Fruit fly (Drosophila melanogaster) whole organism, embryonic: ENCODE data around the gene Tcs4.

Experiments
- BEAF-32 ChIP-seq: fragments of 200-800 bp; sonication (Bioruptor generic); optimal IDR thresholded peaks from 3 replicates; lab custom pipeline; 2017; ENCODE audit warnings: missing biosample characterization, missing genetic modification characterization, mild to moderate bottlenecking, moderate library complexity, missing genetic modification reagents
- BtbVII ChIP-seq: fragments of 200-800 bp; sonication (Bioruptor generic); optimal IDR thresholded peaks from 3 replicates; lab custom pipeline; 2017; ENCODE audit warnings: missing biosample characterization, mild to moderate bottlenecking, missing genetic modification characterization
- CG10267 ChIP-seq: fragments of 200-800 bp; sonication (Bioruptor generic); optimal IDR thresholded peaks from 2 replicates; lab custom pipeline; 2018; ENCODE audit warnings: missing biosample characterization, mild to moderate bottlenecking, missing genetic modification characterization, moderate library complexity
- CG12391 ChIP-seq: fragments of 200-800 bp; sonication (Bioruptor generic); optimal IDR thresholded peaks from 3 replicates; lab custom pipeline; 2018; ENCODE audit warnings: missing biosample characterization, mild to moderate bottlenecking, missing genetic modification characterization, moderate library complexity
- CG14710 ChIP-seq: fragments of 200-800 bp; sonication (Bioruptor generic); optimal IDR thresholded peaks from 3 replicates; lab custom pipeline; 2019; ENCODE audit warnings: missing biosample characterization, mild to moderate bottlenecking, missing genetic modification characterization, moderate library complexity
- CG15514 ChIP-seq: fragments of 200-800 bp; sonication (Bioruptor generic); optimal IDR thresholded peaks from 3 replicates; lab custom pipeline; 2017; ENCODE audit warnings: missing biosample characterization, missing genetic modification characterization, mild to moderate bottlenecking, moderate library complexity, missing genetic modification reagents
- CG1603 ChIP-seq: fragments of 200-800 bp; sonication (Bioruptor generic); optimal IDR thresholded peaks from 2 replicates; lab custom pipeline; 2019; ENCODE audit warnings: missing biosample characterization, mild to moderate bottlenecking, missing genetic modification characterization, moderate library complexity
- CG1647 ChIP-seq: fragments of 200-800 bp; sonication (Bioruptor generic); optimal IDR thresholded peaks from 3 replicates; lab custom pipeline; 2016; ENCODE audit warnings: missing biosample characterization, missing genetic modification characterization
- CG16813 ChIP-seq: fragments of 200-800 bp; sonication (Bioruptor generic); IDR thresholded peaks from 3 replicates; pipeline ENCODE4 v1.3.6; 2022; ENCODE audit warnings: missing biosample characterization, missing genetic modification characterization; ENCODE audit not compliant: partially characterized antibody
- CG2116 ChIP-seq: fragments of 200-800 bp; sonication (Bioruptor generic); optimal IDR thresholded peaks from 3 replicates; lab custom pipeline; 2018; ENCODE audit warnings: missing biosample characterization, mild to moderate bottlenecking, missing genetic modification characterization
- CG2202 ChIP-seq: fragments of 200-800 bp; sonication (Bioruptor generic); optimal IDR thresholded peaks from 2 replicates; lab custom pipeline; 2018; ENCODE audit warnings: missing biosample characterization, mild to moderate bottlenecking, missing genetic modification characterization
- CG30403 ChIP-seq: fragments of 200-800 bp; sonication (Bioruptor generic); optimal IDR thresholded peaks from 3 replicates; lab custom pipeline; 2016; ENCODE audit warnings: missing biosample characterization, missing genetic modification characterization
- CG3281 ChIP-seq: fragments of 200-800 bp; sonication (Bioruptor generic); optimal IDR thresholded peaks from 3 replicates; lab custom pipeline; 2017; ENCODE audit warnings: missing biosample characterization, mild to moderate bottlenecking, missing genetic modification characterization
- CG34224 ChIP-seq: fragments of 200-800 bp; sonication (Bioruptor generic); IDR thresholded peaks from 3 replicates; pipeline ENCODE4 v1.3.6; 2022; ENCODE audit warnings: missing biosample characterization, missing genetic modification characterization; ENCODE audit not compliant: partially characterized antibody
- CG4820 ChIP-seq: fragments of 200-800 bp; sonication (Bioruptor generic); optimal IDR thresholded peaks from 3 replicates; lab custom pipeline; 2016; ENCODE audit warnings: missing biosample characterization, missing genetic modification characterization
- CG6791 ChIP-seq: fragments of 200-800 bp; sonication (Bioruptor generic); IDR thresholded peaks from 3 replicates; pipeline ENCODE4 v1.3.6; 2022; ENCODE audit warnings: missing biosample characterization, missing genetic modification characterization; ENCODE audit not compliant: partially characterized antibody
- CG7963 ChIP-seq: fragments of 200-800 bp; sonication (Bioruptor generic); IDR thresholded peaks from 3 replicates; pipeline ENCODE4 v1.3.6; 2022; ENCODE audit warnings: missing biosample characterization, missing genetic modification characterization; ENCODE audit not compliant: partially characterized antibody
- CG8290 ChIP-seq, 3 experiments: fragments of 200-800 bp; sonication (Bioruptor generic); optimal IDR thresholded peaks; 2 replicates each; lab custom pipeline; 2016 to 2019; ENCODE audit warnings: missing biosample characterization in 3 of 3, missing genetic modification characterization in 3 of 3, mild to moderate bottlenecking in 2 of 3, moderate library complexity in 1 of 3
- CG9932 ChIP-seq: fragments of 200-800 bp; sonication (Bioruptor generic); IDR thresholded peaks from 2 replicates; pipeline ENCODE4 v1.3.6; 2022; ENCODE audit warnings: missing biosample characterization, missing genetic modification characterization
- CoRest ChIP-seq: fragments of 200-800 bp; sonication (Bioruptor generic); optimal IDR thresholded peaks from 3 replicates; lab custom pipeline; 2018; ENCODE audit warnings: missing biosample characterization, mild to moderate bottlenecking, missing genetic modification characterization, moderate library complexity
- Dll ChIP-seq: fragments of 200-800 bp; sonication (Bioruptor generic); IDR thresholded peaks from 4 replicates; pipeline ENCODE4 v1.3.6; 2022; ENCODE audit warnings: missing biosample characterization, missing genetic modification characterization; ENCODE audit not compliant: partially characterized antibody
- Gug ChIP-seq: fragments of 200-800 bp; sonication (Bioruptor generic); IDR thresholded peaks from 4 replicates; pipeline ENCODE4 v1.3.6; 2022; ENCODE audit warnings: missing biosample characterization, missing genetic modification characterization
- HLH54F ChIP-seq: fragments of 200-800 bp; sonication (Bioruptor generic); optimal IDR thresholded peaks from 3 replicates; lab custom pipeline; 2016; ENCODE audit warnings: missing biosample characterization, missing genetic modification characterization
- Hr78 ChIP-seq, 2 experiments: fragments of 200-800 bp in 1 of 2; fragments of >200 bp in 1 of 2; sonication (Bioruptor generic) in 1 of 2; optimal IDR thresholded peaks; 2 replicates each; lab custom pipeline; 2017 to 2019; ENCODE audit warnings: missing biosample characterization in 2 of 2, missing genetic modification characterization in 2 of 2, mild to moderate bottlenecking in 1 of 2, moderate library complexity in 1 of 2
- MBD-R2 ChIP-seq: fragments of 200-800 bp; sonication (Bioruptor generic); IDR thresholded peaks from 2 replicates; pipeline ENCODE4 v1.3.6; 2022; ENCODE audit warnings: missing biosample characterization, missing genetic modification characterization
- Max ChIP-seq: fragments of 200-800 bp; sonication (Bioruptor generic); optimal IDR thresholded peaks from 2 replicates; lab custom pipeline; 2016; ENCODE audit warnings: missing biosample characterization, mild to moderate bottlenecking, missing genetic modification characterization
- Mrtf ChIP-seq: fragments of 200-800 bp; sonication (Bioruptor generic); IDR thresholded peaks from 3 replicates; pipeline ENCODE4 v1.3.6; 2022; ENCODE audit warnings: missing biosample characterization, missing genetic modification characterization
- Myb ChIP-seq: fragments of 200-800 bp; sonication (Bioruptor generic); optimal IDR thresholded peaks from 2 replicates; lab custom pipeline; 2016; ENCODE audit warnings: missing biosample characterization, missing genetic modification characterization
- Opbp ChIP-seq: fragments of 200-800 bp; sonication (Bioruptor generic); IDR thresholded peaks from 3 replicates; pipeline ENCODE4 v1.3.6; 2022; ENCODE audit warnings: missing biosample characterization, missing genetic modification characterization; ENCODE audit not compliant: partially characterized antibody
- Sry-β ChIP-seq: fragments of 200-800 bp; sonication (Bioruptor generic); optimal IDR thresholded peaks from 2 replicates; lab custom pipeline; 2018; ENCODE audit warnings: missing biosample characterization, mild to moderate bottlenecking, missing genetic modification characterization, moderate library complexity
- Sry-δ ChIP-seq: fragments of 200-800 bp; sonication (Bioruptor generic); optimal IDR thresholded peaks from 2 replicates; lab custom pipeline; 2016; ENCODE audit warnings: missing biosample characterization, missing genetic modification characterization
- YL-1 ChIP-seq: fragments of 200-800 bp; sonication (Bioruptor generic); optimal IDR thresholded peaks from 3 replicates; lab custom pipeline; 2017; ENCODE audit warnings: missing biosample characterization, mild to moderate bottlenecking, missing genetic modification characterization
- chinmo ChIP-seq: fragments of 200-800 bp; sonication (Bioruptor generic); IDR thresholded peaks from 4 replicates; pipeline ENCODE4 v1.3.6; 2022; ENCODE audit warnings: missing biosample characterization, missing genetic modification characterization; ENCODE audit not compliant: partially characterized antibody
- dati ChIP-seq: fragments of 200-800 bp; sonication (Bioruptor generic); IDR thresholded peaks from 2 replicates; pipeline ENCODE4 v1.3.6; 2022; ENCODE audit warnings: missing biosample characterization, missing genetic modification characterization
- gem ChIP-seq: fragments of 200-800 bp; sonication (Bioruptor generic); optimal IDR thresholded peaks from 2 replicates; lab custom pipeline; 2019; ENCODE audit warnings: missing biosample characterization, mild to moderate bottlenecking, missing genetic modification characterization, moderate library complexity
- hbn ChIP-seq: fragments of 200-800 bp; sonication (Bioruptor generic); IDR thresholded peaks from 2 replicates; pipeline ENCODE4 v1.3.6; 2022; ENCODE audit warnings: missing biosample characterization, missing genetic modification characterization; ENCODE audit not compliant: partially characterized antibody
- mam ChIP-seq: fragments of 200-800 bp; sonication (Bioruptor generic); optimal IDR thresholded peaks from 3 replicates; lab custom pipeline; 2016; ENCODE audit warnings: missing biosample characterization, missing genetic modification characterization
- mld ChIP-seq: fragments of 200-800 bp; sonication (Bioruptor generic); IDR thresholded peaks from 3 replicates; pipeline ENCODE4 v1.3.6; 2022; ENCODE audit warnings: missing biosample characterization, missing genetic modification characterization; ENCODE audit not compliant: partially characterized antibody
- onecut ChIP-seq: fragments of 200-800 bp; sonication (Bioruptor generic); IDR thresholded peaks from 2 replicates; pipeline ENCODE4 v1.3.6; 2022; ENCODE audit warnings: missing biosample characterization, missing genetic modification characterization
- pzg ChIP-seq: fragments of 200-800 bp; sonication (Bioruptor generic); optimal IDR thresholded peaks from 3 replicates; lab custom pipeline; 2018; ENCODE audit warnings: missing biosample characterization, mild to moderate bottlenecking, missing genetic modification characterization, moderate library complexity
- row ChIP-seq: fragments of 200-800 bp; sonication (Bioruptor generic); IDR thresholded peaks from 3 replicates; pipeline ENCODE4 v1.3.6; 2022; ENCODE audit warnings: missing biosample characterization, missing genetic modification characterization
- sna ChIP-seq: fragments of 200-800 bp; sonication (Bioruptor generic); IDR thresholded peaks from 2 replicates; pipeline ENCODE4 v1.3.6; 2022; ENCODE audit warnings: missing biosample characterization, missing genetic modification characterization; ENCODE audit not compliant: partially characterized antibody
- stwl ChIP-seq: fragments of 200-800 bp; sonication (Bioruptor generic); optimal IDR thresholded peaks from 3 replicates; lab custom pipeline; 2018; ENCODE audit warnings: missing biosample characterization, mild to moderate bottlenecking, missing genetic modification characterization, moderate library complexity
- unc-4 ChIP-seq: fragments of 200-800 bp; sonication (Bioruptor generic); IDR thresholded peaks from 2 replicates; pipeline ENCODE4 v1.3.6; 2022; ENCODE audit warnings: missing biosample characterization, missing genetic modification characterization; ENCODE audit not compliant: partially characterized antibody
- zen2 ChIP-seq: fragments of 200-800 bp; sonication (Bioruptor generic); IDR thresholded peaks from 3 replicates; pipeline ENCODE4 v1.3.6; 2022; ENCODE audit warnings: missing biosample characterization, missing genetic modification characterization; ENCODE audit not compliant: partially characterized antibody

Tcs4 gene

DNA sequence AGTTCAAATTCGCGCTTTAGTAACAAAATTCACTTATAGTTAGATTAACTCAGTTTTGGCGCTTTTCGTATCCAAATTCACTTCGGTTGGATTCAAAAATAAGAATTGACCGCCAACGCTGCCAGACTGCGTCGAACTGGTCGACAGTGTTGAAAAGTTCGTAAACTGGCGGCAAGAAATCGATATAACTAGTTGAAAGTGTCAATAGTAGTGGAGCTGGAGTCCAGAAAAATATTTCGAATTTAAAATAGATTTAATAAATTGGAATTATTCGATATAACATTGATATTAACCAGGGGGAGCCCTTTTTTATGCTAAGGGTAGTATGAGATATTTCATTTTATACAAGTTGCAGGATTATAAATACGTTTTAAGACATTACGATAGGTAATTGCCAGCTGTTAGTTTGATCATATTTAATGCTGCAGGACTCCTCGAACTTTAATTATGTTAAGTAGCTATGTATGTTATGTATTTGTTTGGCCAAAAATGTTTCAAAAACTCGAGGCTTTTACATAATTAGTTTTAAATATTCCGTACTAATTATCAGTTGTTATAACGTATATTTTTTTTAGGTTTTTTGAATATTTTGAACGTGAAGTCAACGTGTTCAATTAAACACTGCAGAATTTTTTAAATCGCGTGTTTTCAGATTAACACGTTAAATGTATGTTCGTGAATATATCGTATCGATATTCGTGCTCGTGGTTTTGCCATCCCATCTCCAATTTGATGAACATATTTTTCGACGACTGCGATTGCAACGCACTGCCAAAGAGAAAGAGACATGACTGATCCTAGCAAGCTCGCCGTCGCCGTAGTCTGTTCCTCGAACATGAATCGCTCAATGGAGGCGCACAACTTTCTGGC lies 37.5 kb downstream of the Tcs4 start, which contains the start of the genes CG14223 and Ssu72 (continued):
- peak; percentile 14 for TF ChIP-seq CG1647 (GFP tag; lab: Kevin White, UChicago)
- peak; percentile 13 for TF ChIP-seq CG15514 (GFP tag; lab: Kevin White, UChicago)
- no peak for TF ChIP-seq Mrtf (GFP tag; lab: Robert Waterston, UW)
- peak; percentile 58 for TF ChIP-seq CG9932 (GFP tag; lab: Robert Waterston, UW)
- peak; percentile 73 for TF ChIP-seq BEAF-32
- peak; percentile 78 for TF ChIP-seq CG6791 (GFP tag; lab: Robert Waterston, UW)
- peak; percentile 75 for TF ChIP-seq CG16813 (GFP tag; lab: Robert Waterston, UW)
- peak; percentile 7 for TF ChIP-seq HLH54F
- TF ChIP-seq CG3281 (GFP tag; lab: Kevin White, UChicago), result no peak
- peak; percentile 59 for TF ChIP-seq pzg (GFP tag; lab: Kevin White, UChicago)
- TF ChIP-seq hbn, result peak; percentile 73
- no peak for TF ChIP-seq CoRest
- TF ChIP-seq mam (GFP tag; lab: Kevin White, UChicago), result peak; percentile 19
- TF ChIP-seq Hr78 (GFP tag; optimal IDR thresholded peaks at IDR 0.05; lab: Kevin White, UChicago), result no peak
- TF ChIP-seq BtbVII (GFP tag; lab: Kevin White, UChicago), result no peak
- peak; percentile 31 for TF ChIP-seq CG14710
- peak; percentile 74 for TF ChIP-seq sna (GFP tag; lab: Robert Waterston, UW)
- peak; percentile 34 for TF ChIP-seq row (GFP tag; lab: Robert Waterston, UW)
- TF ChIP-seq gem (tag; lab: Kevin White, UChicago), result peak; percentile 13
- TF ChIP-seq mld (GFP tag; lab: Robert Waterston, UW), result 0 out of 3 replicates have a peak, but pooled peaks have one; percentile 44
- peak; percentile 57; the same call in 1 of the 3 replicates for TF ChIP-seq CG7963
- TF ChIP-seq stwl, result peak; percentile 22
- no peak for TF ChIP-seq dati (GFP tag; lab: Robert Waterston, UW)
- peak; percentile 86 for TF ChIP-seq CG10267 (tag; lab: Kevin White, UChicago)
- TF ChIP-seq CG2116, result peak; percentile 40
- peak; percentile 71 for TF ChIP-seq Myb (GFP tag; lab: Kevin White, UChicago)
- TF ChIP-seq CG12391 (tag; lab: Kevin White, UChicago), result peak; percentile 3
- TF ChIP-seq CG34224 (GFP tag; lab: Robert Waterston, UW), result peak; percentile 75
- TF ChIP-seq onecut (GFP tag; lab: Robert Waterston, UW), result peak; percentile 81
- TF ChIP-seq CG2202 (tag; lab: Kevin White, UChicago), result no peak
- TF ChIP-seq zen2, result peak; percentile 91
- peak; percentile 45 for TF ChIP-seq CG1603
- no peak for TF ChIP-seq CG4820
- TF ChIP-seq chinmo (GFP tag; lab: Robert Waterston, UW), result 0 out of 4 replicates have a peak, but pooled peaks have one; percentile 52
- TF ChIP-seq YL-1, result peak; percentile 21
- peak; percentile 78 for TF ChIP-seq Sry-δ (GFP tag; lab: Kevin White, UChicago)
- TF ChIP-seq unc-4 (GFP tag; lab: Robert Waterston, UW), result peak; percentile 62
- TF ChIP-seq Max (GFP tag; lab: Kevin White, UChicago), result no peak
- TF ChIP-seq MBD-R2 (GFP tag; lab: Robert Waterston, UW), result peak; percentile 45
- peak; percentile 87 for TF ChIP-seq Opbp (GFP tag; lab: Robert Waterston, UW)
- peak; percentile 29 for TF ChIP-seq CG30403 (GFP tag; lab: Kevin White, UChicago)
- peak; percentile 89 for TF ChIP-seq Dll
- 0 out of 4 replicates have a peak, but pooled peaks have one; percentile 13 for TF ChIP-seq Gug
- TF ChIP-seq Sry-β (GFP tag; lab: Kevin White, UChicago), result no peak
- TF ChIP-seq CG8290 (GFP tag; optimal IDR thresholded peaks at IDR 0.05; lab: Kevin White, UChicago), result no peak
- TF ChIP-seq CG8290 (tag; optimal IDR thresholded peaks at IDR 0.05; lab: Kevin White, UChicago), result peak in 1 of 2 experiments; percentile 47
